Fruit fly (Drosophila melanogaster): ENCODE results near the gene fd96Ca.

dm6 chr3R:25069569-25069968, 12.9 kb upstream of the fd96Ca start, which contains the start of the genes Stt3B and CG11839:
- TF ChIP-seq CTCF (optimal IDR thresholded peaks at IDR 0.05) = no peak
- TF ChIP-seq CG8478 (optimal IDR thresholded peaks at IDR 0.05) = no peak
